Worm (Caenorhabditis elegans): ENCODE measurements around the gene shk-1.

The shk-1 gene

DNA sequence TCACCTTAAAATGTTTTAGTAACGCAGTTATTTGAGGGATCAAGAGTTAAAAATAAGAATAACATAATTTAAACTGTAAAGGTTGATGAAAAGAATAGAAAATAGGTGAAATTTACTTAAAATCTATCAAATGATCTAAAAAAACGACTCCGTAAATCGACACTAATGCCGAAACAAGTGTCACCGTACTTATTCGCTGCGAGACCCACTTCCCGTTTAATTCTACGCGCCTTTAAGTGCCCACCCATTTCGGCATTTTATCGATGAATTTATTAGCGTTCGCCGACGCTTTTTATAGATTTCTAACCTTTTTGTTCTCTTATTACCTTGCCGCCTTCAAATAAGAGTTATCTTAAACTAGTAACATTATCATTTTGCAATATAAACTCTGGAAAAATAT is 12.0 kb upstream of the shk-1 start, which contains the start of the genes Y53C12B.1 and nos-3 (continued):
- TF ChIP-seq spr-3 (GFP tag; optimal IDR thresholded peaks at IDR 0.05) (no peak), daf-19 (GFP tag; conservative IDR thresholded peaks at IDR 0.05) (no peak), lin-29 (GFP tag; IDR thresholded peaks at IDR 0.05) (no peak), ceh-28 (tag; optimal IDR thresholded peaks at IDR 0.05) (no peak), tra-1 (GFP tag; IDR thresholded peaks at IDR 0.05) (0 out of 2 replicates have a peak, but pooled peaks have one; percentile 34), unc-130 (GFP tag; optimal IDR thresholded peaks at IDR 0.05) (peak; percentile 5), T26A8.4 (GFP tag; IDR thresholded peaks at IDR 0.05) (peak; percentile 12; the same call in 1 of the 2 replicates), gei-8 (GFP tag; optimal IDR thresholded peaks at IDR 0.05) (no peak), dve-1 (tag; optimal IDR thresholded peaks at IDR 0.05; ENCODE audit: insufficient read depth) (peak; percentile 73), dmd-9 (GFP tag; IDR thresholded peaks at IDR 0.05) (no peak), ZK546.5 (tag; optimal IDR thresholded peaks at IDR 0.05) (no peak), lir-3 (tag; optimal IDR thresholded peaks at IDR 0.05) (no peak), F26F4.8 (GFP tag; conservative IDR thresholded peaks at IDR 0.05) (no peak), F10B5.3 (tag; optimal IDR thresholded peaks at IDR 0.05) (no peak), mxl-2 (GFP tag; conservative IDR thresholded peaks at IDR 0.05) (no peak), spr-1 (tag; optimal IDR thresholded peaks at IDR 0.05) (no peak), sdz-12 (GFP tag; optimal IDR thresholded peaks at IDR 0.05) (no peak), jun-1 (tag; optimal IDR thresholded peaks at IDR 0.05) (no peak), ztf-11 (tag; optimal IDR thresholded peaks at IDR 0.05) (no peak), vab-7 (GFP tag; IDR thresholded peaks at IDR 0.05) (no peak), nhr-102 (tag; optimal IDR thresholded peaks at IDR 0.05) (no peak), lin-38 (GFP tag; IDR thresholded peaks at IDR 0.05) (peak; percentile 54), daf-12 (tag; optimal IDR thresholded peaks at IDR 0.05) (no peak), dmd-6 (GFP tag; IDR thresholded peaks at IDR 0.05) (peak; percentile 41), daf-16 (GFP tag; optimal IDR thresholded peaks at IDR 0.05) (no peak), daf-16 (tag; optimal IDR thresholded peaks at IDR 0.05) (peak; percentile 51), zip-2 (tag; optimal IDR thresholded peaks at IDR 0.05) (no peak), Y5F2A.4 (GFP tag; optimal IDR thresholded peaks at IDR 0.05) (no peak), zfp-2 (tag; optimal IDR thresholded peaks at IDR 0.05) (no peak), dpl-1 (GFP tag; optimal IDR thresholded peaks at IDR 0.05) (peak; percentile 80), mdl-1 (tag; optimal IDR thresholded peaks at IDR 0.05) (no peak), snpc-4 (tag; optimal IDR thresholded peaks at IDR 0.05) (no peak), cey-2 (tag; optimal IDR thresholded peaks at IDR 0.05; ENCODE audit: borderline replicate concordance, insufficient read depth) (no peak), R02D3.7 (tag; optimal IDR thresholded peaks at IDR 0.05) (peak; percentile 88), hlh-11 (tag; optimal IDR thresholded peaks at IDR 0.05) (peak; percentile 62), ZK337.2 (GFP tag; IDR thresholded peaks at IDR 0.05) (no peak), nhr-25 (tag; optimal IDR thresholded peaks at IDR 0.05; ENCODE audit: borderline replicate concordance, insufficient read depth) (peak; percentile 85), skn-1 (tag; optimal IDR thresholded peaks at IDR 0.05) (no peak), madf-5 (GFP tag; IDR thresholded peaks at IDR 0.05) (no peak), nhr-41 (GFP tag; IDR thresholded peaks at IDR 0.05) (no peak), nhr-76 (tag; optimal IDR thresholded peaks at IDR 0.05) (no peak), egl-27 (tag; optimal IDR thresholded peaks at IDR 0.05) (no peak), D1046.2 (GFP tag; IDR thresholded peaks at IDR 0.05) (peak; percentile 97), T20F7.1 (GFP tag; optimal IDR thresholded peaks at IDR 0.05) (peak; percentile 68), snpc-1.2 (GFP tag; IDR thresholded peaks at IDR 0.05) (no peak), attf-4 (tag; optimal IDR thresholded peaks at IDR 0.05) (no peak), tag-97 (GFP tag; IDR thresholded peaks at IDR 0.05) (no peak), zip-11 (GFP tag; IDR thresholded peaks at IDR 0.05) (no peak), zag-1 (tag; optimal IDR thresholded peaks at IDR 0.05) (no peak), php-3 (GFP tag; IDR thresholded peaks at IDR 0.05) (0 out of 2 replicates have a peak, but pooled peaks have one; percentile 16), hmg-1.1 (GFP tag; IDR thresholded peaks at IDR 0.05) (peak; percentile 56), lin-1 (GFP tag; IDR thresholded peaks at IDR 0.05) (no peak)

All from whole organism, L4 larva.